Fruit fly (Drosophila melanogaster) whole organism, prepupa: ENCODE measurements around the gene DENR.

ENCODE experiments used
- Blimp-1 ChIP-seq: fragments of 200-800 bp; sonication (Bioruptor generic); optimal IDR thresholded peaks from 3 replicates; lab custom pipeline; 2017; ENCODE audit warnings: missing biosample characterization, missing genetic modification characterization, mild to moderate bottlenecking, moderate library complexity, missing genetic modification reagents
- CG10631 ChIP-seq: fragments of 200-800 bp; sonication (Bioruptor generic); optimal IDR thresholded peaks from 2 replicates; lab custom pipeline; 2016; ENCODE audit warnings: missing biosample characterization, missing genetic modification characterization
- CG10669 ChIP-seq: fragments of 200-800 bp; sonication (Bioruptor generic); optimal IDR thresholded peaks from 3 replicates; lab custom pipeline; 2018; ENCODE audit warnings: missing biosample characterization, mild to moderate bottlenecking, missing genetic modification characterization, moderate library complexity
- CG11294 ChIP-seq: fragments of 200-800 bp; sonication (Bioruptor generic); IDR thresholded peaks from 2 replicates; pipeline ENCODE4 v1.3.6; 2022; ENCODE audit warnings: missing biosample characterization, missing genetic modification characterization
- CG11762 ChIP-seq: fragments of 200-800 bp; sonication (Bioruptor generic); optimal IDR thresholded peaks from 3 replicates; lab custom pipeline; 2016; ENCODE audit warnings: missing biosample characterization, missing genetic modification characterization; ENCODE audit not compliant: insufficient read depth
- CG11902 ChIP-seq: fragments of 200-800 bp; sonication (Bioruptor generic); optimal IDR thresholded peaks from 3 replicates; lab custom pipeline; 2016; ENCODE audit warnings: missing biosample characterization, missing genetic modification characterization
- CG15336 ChIP-seq: fragments of 200-800 bp; sonication (Bioruptor generic); IDR thresholded peaks from 2 replicates; pipeline ENCODE4 v1.3.6; 2022; ENCODE audit warnings: missing biosample characterization, missing genetic modification characterization
- CG1621 ChIP-seq: fragments of 200-800 bp; sonication (Bioruptor generic); optimal IDR thresholded peaks from 3 replicates; lab custom pipeline; 2018; ENCODE audit warnings: missing biosample characterization, mild to moderate bottlenecking, missing genetic modification characterization
- CG16779 ChIP-seq: fragments of 200-800 bp; sonication (Bioruptor generic); optimal IDR thresholded peaks from 3 replicates; lab custom pipeline; 2017; ENCODE audit warnings: missing biosample characterization, mild to moderate bottlenecking, missing genetic modification characterization
- CG3032 ChIP-seq: fragments of 200-800 bp; optimal IDR thresholded peaks from 2 replicates; lab custom pipeline; 2019; ENCODE audit warnings: missing biosample characterization, mild to moderate bottlenecking, missing genetic modification characterization, moderate library complexity
- CG31627 ChIP-seq: fragments of 200-800 bp; sonication (Bioruptor generic); optimal IDR thresholded peaks from 3 replicates; lab custom pipeline; 2016; ENCODE audit warnings: missing biosample characterization, missing genetic modification characterization
- CG32006 ChIP-seq: fragments of 200-800 bp; sonication (Bioruptor generic); optimal IDR thresholded peaks from 3 replicates; lab custom pipeline; 2017; ENCODE audit warnings: missing biosample characterization, mild to moderate bottlenecking, missing genetic modification characterization
- CG34406 ChIP-seq: fragments of 200-800 bp; sonication (Bioruptor generic); optimal IDR thresholded peaks from 3 replicates; lab custom pipeline; 2016; ENCODE audit warnings: missing biosample characterization, missing genetic modification characterization
- CG3919 ChIP-seq: fragments of 200-800 bp; sonication (Bioruptor generic); optimal IDR thresholded peaks from 3 replicates; lab custom pipeline; 2016; ENCODE audit warnings: missing biosample characterization, missing genetic modification characterization
- CG6163 ChIP-seq: fragments of 200-800 bp; sonication (Bioruptor generic); IDR thresholded peaks from 3 replicates; pipeline ENCODE4 v1.3.6; 2022; ENCODE audit warnings: missing biosample characterization, missing genetic modification characterization
- CG6276 ChIP-seq: fragments of 200-800 bp; sonication (Bioruptor generic); optimal IDR thresholded peaks from 2 replicates; lab custom pipeline; 2017; ENCODE audit warnings: missing biosample characterization, mild to moderate bottlenecking, missing genetic modification characterization
- CG6792 ChIP-seq: fragments of 200-800 bp; sonication (Bioruptor generic); optimal IDR thresholded peaks from 3 replicates; lab custom pipeline; 2016; ENCODE audit warnings: missing biosample characterization, missing genetic modification characterization
- CG6808 ChIP-seq: fragments of 200-800 bp; sonication (Bioruptor generic); optimal IDR thresholded peaks from 3 replicates; lab custom pipeline; 2017; ENCODE audit warnings: missing biosample characterization, missing genetic modification characterization, mild to moderate bottlenecking, moderate library complexity, missing genetic modification reagents
- CG6854 ChIP-seq: fragments of 200-800 bp; sonication (Bioruptor generic); optimal IDR thresholded peaks from 2 replicates; lab custom pipeline; 2017; ENCODE audit warnings: missing biosample characterization, mild to moderate bottlenecking, missing genetic modification characterization
- CG7368 ChIP-seq: fragments of 200-800 bp; sonication (Bioruptor generic); optimal IDR thresholded peaks from 3 replicates; lab custom pipeline; 2016; ENCODE audit warnings: missing biosample characterization, missing genetic modification characterization
- CG8119 ChIP-seq: fragments of 200-800 bp; sonication (Bioruptor generic); IDR thresholded peaks from 3 replicates; pipeline ENCODE4 v1.3.6; 2022; ENCODE audit warnings: missing biosample characterization, missing genetic modification characterization
- CG8319 ChIP-seq: fragments of 200-800 bp; sonication (Bioruptor generic); optimal IDR thresholded peaks from 3 replicates; lab custom pipeline; 2016; ENCODE audit warnings: missing biosample characterization, missing genetic modification characterization
- CG8632 ChIP-seq: fragments of 200-800 bp; sonication (Bioruptor generic); optimal IDR thresholded peaks from 3 replicates; lab custom pipeline; 2016; ENCODE audit warnings: missing biosample characterization, missing genetic modification characterization
- CG9139 ChIP-seq: fragments of 200-800 bp; sonication (Bioruptor generic); optimal IDR thresholded peaks from 3 replicates; lab custom pipeline; 2017; ENCODE audit warnings: missing biosample characterization, mild to moderate bottlenecking, missing genetic modification characterization
- Eip75B ChIP-seq: fragments of 200-800 bp; sonication (Bioruptor generic); optimal IDR thresholded peaks from 3 replicates; lab custom pipeline; 2016; ENCODE audit warnings: missing biosample characterization, missing genetic modification characterization
- Eip78C ChIP-seq: fragments of 200-800 bp; sonication (Bioruptor generic); peaks from one replicate; lab custom pipeline; 2016; ENCODE audit warnings: missing biosample characterization, missing genetic modification characterization
- Ets96B ChIP-seq: fragments of 200-800 bp; optimal IDR thresholded peaks from 2 replicates; lab custom pipeline; 2019; ENCODE audit warnings: missing biosample characterization, mild to moderate bottlenecking, missing genetic modification characterization, moderate library complexity
- Gug ChIP-seq: fragments of 200-800 bp; sonication (Bioruptor generic); IDR thresholded peaks from 2 replicates; pipeline ENCODE4 v1.3.6; 2022; ENCODE audit warnings: missing biosample characterization, missing genetic modification characterization
- Hr39 ChIP-seq: fragments of 200-800 bp; sonication (Bioruptor generic); optimal IDR thresholded peaks from 2 replicates; lab custom pipeline; 2016; ENCODE audit warnings: missing biosample characterization, missing genetic modification characterization
- Hr4 ChIP-seq: fragments of 200-800 bp; sonication (Bioruptor generic); optimal IDR thresholded peaks from 3 replicates; lab custom pipeline; 2016; ENCODE audit warnings: missing biosample characterization, missing genetic modification characterization
- OdsH ChIP-seq: fragments of 200-800 bp; sonication (Bioruptor generic); optimal IDR thresholded peaks from 3 replicates; lab custom pipeline; 2016; ENCODE audit warnings: missing biosample characterization, missing genetic modification characterization
- Smox ChIP-seq: fragments of 200-800 bp; sonication (Bioruptor generic); optimal IDR thresholded peaks from 3 replicates; lab custom pipeline; 2016; ENCODE audit warnings: missing biosample characterization, missing genetic modification characterization
- Sox14 ChIP-seq: fragments of 200-800 bp; sonication (Bioruptor generic); optimal IDR thresholded peaks from 3 replicates; lab custom pipeline; 2016; ENCODE audit warnings: missing biosample characterization, missing genetic modification characterization
- Sox15 ChIP-seq: fragments of 200-800 bp; sonication (Bioruptor generic); optimal IDR thresholded peaks from 3 replicates; lab custom pipeline; 2016; ENCODE audit warnings: missing biosample characterization, missing genetic modification characterization
- achi ChIP-seq: fragments of 200-800 bp; sonication (Bioruptor generic); optimal IDR thresholded peaks from 3 replicates; lab custom pipeline; 2016; ENCODE audit warnings: missing biosample characterization, missing genetic modification characterization
- cyc ChIP-seq: fragments of 200-800 bp; sonication (Bioruptor generic); optimal IDR thresholded peaks from 3 replicates; lab custom pipeline; 2016; ENCODE audit warnings: missing biosample characterization, missing genetic modification characterization
- dac ChIP-seq: fragments of 200-800 bp; sonication (Bioruptor generic); optimal IDR thresholded peaks from 2 replicates; lab custom pipeline; 2017; ENCODE audit warnings: missing biosample characterization, mild to moderate bottlenecking, missing genetic modification characterization
- dsx ChIP-seq: fragments of 200-800 bp; optimal IDR thresholded peaks from 3 replicates; lab custom pipeline; 2019; ENCODE audit warnings: missing biosample characterization, mild to moderate bottlenecking, missing genetic modification characterization, moderate library complexity; ENCODE audit not compliant: poor library complexity, severe bottlenecking
- eg ChIP-seq: fragments of 200-800 bp; sonication (Bioruptor generic); IDR thresholded peaks from 3 replicates; pipeline ENCODE4 v1.3.6; 2022; ENCODE audit warnings: missing biosample characterization, missing genetic modification characterization
- esn ChIP-seq: fragments of 200-800 bp; sonication (Bioruptor generic); optimal IDR thresholded peaks from 2 replicates; lab custom pipeline; 2016; ENCODE audit warnings: missing biosample characterization, mild to moderate bottlenecking, missing genetic modification characterization, moderate library complexity
- fkh ChIP-seq: fragments of 200-800 bp; sonication (Bioruptor generic); optimal IDR thresholded peaks from 3 replicates; lab custom pipeline; 2017; ENCODE audit warnings: missing biosample characterization, mild to moderate bottlenecking, missing genetic modification characterization, moderate library complexity
- lz ChIP-seq: fragments of 200-800 bp; sonication (Bioruptor generic); optimal IDR thresholded peaks from 3 replicates; lab custom pipeline; 2016; ENCODE audit warnings: missing biosample characterization, missing genetic modification characterization
- net ChIP-seq: fragments of 200-800 bp; sonication (Bioruptor generic); optimal IDR thresholded peaks from 3 replicates; lab custom pipeline; 2016; ENCODE audit warnings: missing biosample characterization, missing genetic modification characterization
- pdm3 ChIP-seq: fragments of 200-800 bp; sonication (Bioruptor generic); optimal IDR thresholded peaks from 3 replicates; lab custom pipeline; 2016; ENCODE audit warnings: missing biosample characterization, missing genetic modification characterization
- salr ChIP-seq, 2 experiments: fragments of 200-800 bp; sonication (Bioruptor generic); optimal IDR thresholded peaks; 3 replicates each; lab custom pipeline; 2016 to 2018; ENCODE audit warnings: missing biosample characterization in 2 of 2, missing genetic modification characterization in 2 of 2, mild to moderate bottlenecking in 1 of 2
- svp ChIP-seq: fragments of 200-800 bp; sonication (Bioruptor generic); peaks from one replicate; lab custom pipeline; 2016; ENCODE audit warnings: missing biosample characterization, missing genetic modification characterization
- topi ChIP-seq: fragments of 200-800 bp; sonication (Bioruptor generic); optimal IDR thresholded peaks from 3 replicates; lab custom pipeline; 2016; ENCODE audit warnings: missing biosample characterization, missing genetic modification characterization
- vri ChIP-seq: fragments of 200-800 bp; sonication (Bioruptor generic); optimal IDR thresholded peaks from 3 replicates; lab custom pipeline; 2016; ENCODE audit warnings: missing biosample characterization, mild to moderate bottlenecking, missing genetic modification characterization

DENR gene

dm6 chrX:16932820-16933386 lies 46.5 kb upstream of the DENR start (continued):
- TF ChIP-seq CG15336 (peak; percentile 44; the same call in 1 of the 2 replicates), CG8632 (GFP tag; lab: Kevin White, UChicago) (no peak), CG8119 (peak; percentile 62), salr (GFP tag; optimal IDR thresholded peaks at IDR 0.05; lab: Kevin White, UChicago) (peak in 1 of 2 experiments; percentile 23), CG11294 (no peak), cyc (peak; percentile 19), CG16779 (no peak), CG7368 (no peak), CG3032 (peak; percentile 31), lz (peak; percentile 11), dsx (GFP tag; lab: Kevin White, UChicago) (peak; percentile 5)

DNA sequence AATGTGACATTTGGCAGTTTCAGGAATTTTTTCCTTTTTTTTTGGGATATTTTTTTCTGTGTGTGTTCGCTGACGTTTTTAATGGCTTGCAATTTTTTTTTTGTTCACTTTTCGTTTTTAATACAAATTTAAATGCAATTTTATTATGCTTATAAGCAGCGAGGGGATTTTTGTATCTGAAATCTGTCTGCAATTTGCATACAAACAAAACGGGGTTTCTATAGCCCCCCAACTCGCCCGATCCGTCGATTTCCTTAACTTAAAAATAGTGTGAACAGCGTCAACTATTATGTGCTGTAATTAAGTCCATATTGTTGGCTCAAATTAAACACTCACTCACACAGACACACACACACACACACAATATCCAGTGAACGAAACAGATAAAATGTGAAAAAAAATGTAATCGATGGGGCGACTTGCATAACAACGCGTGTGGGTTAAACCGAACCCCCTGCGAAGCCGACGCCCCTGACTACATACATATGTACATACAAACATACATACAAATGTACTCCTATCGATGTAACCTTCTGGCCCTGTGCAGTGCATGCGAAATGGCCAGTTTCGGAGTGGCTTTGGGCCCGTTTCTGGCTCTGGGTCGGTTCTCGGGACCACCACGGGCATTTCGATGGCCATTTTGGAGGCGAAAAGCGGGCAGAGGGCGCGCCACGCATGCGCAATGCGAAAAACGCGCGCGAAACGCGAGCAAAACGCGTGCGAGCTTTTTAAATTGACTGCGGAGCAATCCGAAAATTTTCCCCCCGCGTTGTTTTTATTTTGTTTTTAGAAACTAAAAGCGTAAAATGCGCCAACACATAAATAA lies 45.8 kb upstream of the DENR start:
- peak; percentile 3 for TF ChIP-seq Eip75B (GFP tag; lab: Kevin White, UChicago)
- peak; percentile 33 for TF ChIP-seq CG10631
- peak; percentile 80 for TF ChIP-seq svp
- no peak for TF ChIP-seq CG16779
- TF ChIP-seq Ets96B: peak; percentile 33
- no peak for TF ChIP-seq CG6854 (GFP tag; lab: Kevin White, UChicago)
- no peak for TF ChIP-seq CG11902 (GFP tag; lab: Kevin White, UChicago)
- TF ChIP-seq CG6808 (GFP tag; lab: Kevin White, UChicago): no peak
- TF ChIP-seq CG11762: no peak
- TF ChIP-seq fkh (GFP tag; lab: Kevin White, UChicago): no peak
- TF ChIP-seq CG8632 (GFP tag; lab: Kevin White, UChicago): peak; percentile 8
- TF ChIP-seq pdm3 (GFP tag; lab: Kevin White, UChicago): peak; percentile 2
- peak; percentile 13 for TF ChIP-seq CG10669
- TF ChIP-seq dac: no peak
- TF ChIP-seq CG3919 (GFP tag; lab: Kevin White, UChicago): peak; percentile 23
- peak; percentile 31 for TF ChIP-seq OdsH (GFP tag; lab: Kevin White, UChicago)
- TF ChIP-seq CG34406 (GFP tag; lab: Kevin White, UChicago): peak; percentile 22
- TF ChIP-seq CG31627: peak; percentile 50
- TF ChIP-seq topi (GFP tag; lab: Kevin White, UChicago): peak; percentile 24
- peak; percentile 2 for TF ChIP-seq CG7368
- TF ChIP-seq CG8119: no peak
- no peak for TF ChIP-seq CG3032
- peak; percentile 37 for TF ChIP-seq lz
- TF ChIP-seq CG6163: peak; percentile 51; the same call in 2 of the 3 replicates
- no peak for TF ChIP-seq net
- no peak for TF ChIP-seq CG15336
- peak; percentile 23 for TF ChIP-seq Sox15
- peak; percentile 13 for TF ChIP-seq esn (GFP tag; lab: Kevin White, UChicago)
- TF ChIP-seq vri (GFP tag; lab: Kevin White, UChicago): no peak
- no peak for TF ChIP-seq CG32006
- no peak for TF ChIP-seq Sox14 (GFP tag; lab: Kevin White, UChicago)
- peak; percentile 75 for TF ChIP-seq Eip78C (GFP tag; lab: Kevin White, UChicago)
- TF ChIP-seq Hr4 (GFP tag; lab: Kevin White, UChicago): no peak
- TF ChIP-seq CG6276 (GFP tag; lab: Kevin White, UChicago): no peak
- no peak for TF ChIP-seq Blimp-1
- no peak for TF ChIP-seq CG8319 (GFP tag; lab: Kevin White, UChicago)
- TF ChIP-seq eg (GFP tag; lab: Robert Waterston, UW): no peak
- TF ChIP-seq Gug (GFP tag; lab: Robert Waterston, UW): no peak
- peak; percentile 46 for TF ChIP-seq cyc
- TF ChIP-seq Hr39 (GFP tag; lab: Kevin White, UChicago): peak; percentile 47
- TF ChIP-seq CG1621 (tag; lab: Kevin White, UChicago): no peak
- TF ChIP-seq achi (GFP tag; lab: Kevin White, UChicago): no peak
- TF ChIP-seq Smox: peak; percentile 39
- no peak for TF ChIP-seq CG6792 (GFP tag; lab: Kevin White, UChicago)
- TF ChIP-seq CG9139 (GFP tag; lab: Kevin White, UChicago): no peak
